Fruit fly (Drosophila melanogaster): Measurements from ENCODE around the gene CG42688.
A peak's percentile ranks its signal among the peaks of the same experiment; 100 is the strongest.

CG42688 gene

DNA sequence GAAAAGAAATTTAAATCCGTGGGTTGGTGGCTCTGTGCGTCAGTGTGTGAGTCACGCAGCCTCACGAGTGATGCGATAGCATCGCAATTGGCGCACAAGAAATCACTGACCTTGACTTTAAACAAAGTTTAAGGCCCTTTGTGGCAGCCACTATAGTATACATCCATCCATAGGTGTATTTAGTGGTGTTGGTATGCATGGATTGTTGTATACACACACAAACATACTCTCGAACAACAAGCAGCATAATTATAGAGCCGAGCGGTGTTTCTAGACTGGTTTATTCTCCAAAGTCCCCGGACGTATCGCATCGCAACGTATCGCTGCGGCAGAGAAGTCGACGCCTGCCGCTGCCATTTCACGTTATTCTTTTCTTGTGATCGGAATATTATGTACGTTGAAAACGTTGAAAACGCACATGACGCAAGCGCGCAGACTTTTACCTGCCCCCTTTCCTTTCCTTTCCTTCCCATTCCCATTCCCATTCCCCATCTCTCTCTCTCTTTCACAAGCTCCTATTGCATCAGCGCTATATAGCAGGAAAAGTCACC is 25.8 kb downstream of the CG42688 start (continued):
- TF ChIP-seq CG16863 (GFP tag; optimal IDR thresholded peaks at IDR 0.05), result no peak
- TF ChIP-seq Atf6 (GFP tag; IDR thresholded peaks at IDR 0.05), result 0 out of 2 replicates have a peak, but pooled peaks have one; percentile 12
- TF ChIP-seq CG2129 (GFP tag; IDR thresholded peaks at IDR 0.05; ENCODE audit: partially characterized antibody), result no peak
- TF ChIP-seq MBD-R2 (GFP tag; IDR thresholded peaks at IDR 0.05), result 0 out of 2 replicates have a peak, but pooled peaks have one; percentile 8
- no peak for TF ChIP-seq Side (GFP tag; optimal IDR thresholded peaks at IDR 0.05)
- no peak for TF ChIP-seq fd3F (GFP tag; optimal IDR thresholded peaks at IDR 0.05)
- no peak for TF ChIP-seq YL-1 (GFP tag; optimal IDR thresholded peaks at IDR 0.05)
- TF ChIP-seq Med (GFP tag), result peak; percentile 76
- peak; percentile 52 for TF ChIP-seq sd (tag; optimal IDR thresholded peaks at IDR 0.05)
- 0 out of 3 replicates have a peak, but pooled peaks have one; percentile 44 for TF ChIP-seq z (GFP tag; IDR thresholded peaks at IDR 0.05)
- no peak for TF ChIP-seq HLH54F (GFP tag; optimal IDR thresholded peaks at IDR 0.05)

DNA sequence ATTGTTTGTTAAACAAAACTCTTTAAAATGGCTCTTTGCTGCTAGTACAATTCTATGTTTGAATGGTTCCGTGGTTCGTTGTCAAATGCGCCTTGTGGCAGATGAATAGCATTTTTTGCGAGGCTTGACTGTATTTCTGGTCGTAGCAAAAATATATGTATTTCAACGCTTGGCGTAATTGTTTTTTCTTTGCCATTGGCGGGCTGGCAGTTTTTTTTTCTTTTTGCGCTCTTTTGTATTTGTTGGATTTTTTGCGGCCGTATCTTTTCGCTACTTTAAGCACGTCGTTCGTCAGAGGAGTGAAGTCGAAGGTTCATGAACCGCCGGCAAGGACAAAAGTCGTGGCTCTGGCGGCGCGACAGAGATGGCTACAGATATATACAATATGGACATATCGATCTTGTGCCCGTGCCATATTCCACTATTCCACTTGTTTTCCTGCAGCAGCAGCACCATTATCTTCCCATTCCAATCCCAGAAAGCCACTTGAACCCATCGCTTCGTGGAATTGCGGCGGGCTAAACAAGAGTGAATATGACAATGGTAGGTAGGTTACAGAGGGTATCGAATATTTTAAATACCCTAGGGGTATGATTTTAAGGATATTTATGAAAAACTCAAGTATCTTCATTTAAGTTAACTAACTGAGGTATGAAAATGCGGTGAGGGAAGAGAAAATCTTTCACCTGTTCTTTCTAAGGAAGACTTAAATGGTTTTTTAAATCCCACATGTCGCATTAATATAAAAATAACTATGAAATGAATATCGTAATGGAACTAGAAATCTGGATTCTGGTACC is 26.5 kb downstream of the CG42688 start:
- TF ChIP-seq CG4360 (GFP tag; IDR thresholded peaks at IDR 0.05), result 0 out of 2 replicates have a peak, but pooled peaks have one; percentile 9
- no peak for TF ChIP-seq CG15073 (GFP tag; optimal IDR thresholded peaks at IDR 0.05)
- TF ChIP-seq sens (GFP tag), result peak; percentile 56
- TF ChIP-seq D (optimal IDR thresholded peaks at IDR 0.05), result peak; percentile 16
- TF ChIP-seq D (GFP tag; optimal IDR thresholded peaks at IDR 0.05), result no peak
- peak; percentile 99 for TF ChIP-seq nom (GFP tag; optimal IDR thresholded peaks at IDR 0.05)
- peak; percentile 33 for TF ChIP-seq Ets65A (GFP tag)
- peak; percentile 25 for TF ChIP-seq twi (tag; optimal IDR thresholded peaks at IDR 0.05)
- TF ChIP-seq pfk (GFP tag; optimal IDR thresholded peaks at IDR 0.05), result peak; percentile 92
- TF ChIP-seq CG9727 (GFP tag; optimal IDR thresholded peaks at IDR 0.05), result peak; percentile 32
- TF ChIP-seq Abd-B (GFP tag; optimal IDR thresholded peaks at IDR 0.05), result no peak
- TF ChIP-seq Stat92E (GFP tag; optimal IDR thresholded peaks at IDR 0.05), result peak in 1 of 3 experiments; percentile 93
- TF ChIP-seq CG1024 (GFP tag; IDR thresholded peaks at IDR 0.05), result no peak
- TF ChIP-seq CG10565 (GFP tag; optimal IDR thresholded peaks at IDR 0.05), result no peak
- TF ChIP-seq D19A (tag; optimal IDR thresholded peaks at IDR 0.05), result peak; percentile 49
- no peak for TF ChIP-seq aop (GFP tag; IDR thresholded peaks at IDR 0.05)
- TF ChIP-seq D19B (GFP tag; optimal IDR thresholded peaks at IDR 0.05), result peak; percentile 29
- TF ChIP-seq grau (tag; optimal IDR thresholded peaks at IDR 0.05), result peak; percentile 70
- peak in 1 of 2 experiments; percentile 31 for TF ChIP-seq tll (GFP tag; optimal IDR thresholded peaks at IDR 0.05)
- no peak for TF ChIP-seq disco-r (GFP tag; optimal IDR thresholded peaks at IDR 0.05)
- TF ChIP-seq bsh (GFP tag; optimal IDR thresholded peaks at IDR 0.05), result peak in 1 of 2 experiments; percentile 77
- TF ChIP-seq Deaf1 (tag; optimal IDR thresholded peaks at IDR 0.05), result no peak
- no peak for TF ChIP-seq shn (GFP tag; optimal IDR thresholded peaks at IDR 0.05)
- 0 out of 2 replicates have a peak, but pooled peaks have one; percentile 15 for TF ChIP-seq CG10321 (GFP tag; IDR thresholded peaks at IDR 0.05)
- TF ChIP-seq CG34376 (GFP tag; optimal IDR thresholded peaks at IDR 0.05), result no peak
- peak; percentile 28 for TF ChIP-seq zen (tag; optimal IDR thresholded peaks at IDR 0.05)
- peak; percentile 49; the same call in 1 of the 2 replicates for TF ChIP-seq onecut (GFP tag; IDR thresholded peaks at IDR 0.05)
- no peak for TF ChIP-seq row (GFP tag; IDR thresholded peaks at IDR 0.05)
- TF ChIP-seq CG9797 (GFP tag; optimal IDR thresholded peaks at IDR 0.05), result no peak

Data from whole organism, embryonic.